Worm (Caenorhabditis elegans) whole organism, L4 larva: ENCODE results near the gene npr-28.

ENCODE experiments used
- D1046.2 ChIP-seq: fragments of 200-800 bp; sonication (Bioruptor generic); IDR thresholded peaks from 2 replicates; pipeline ENCODE4 v1.3.6; 2022; ENCODE audit warnings: missing genetic modification characterization, missing compliant biosample characterization
- F26F4.8 ChIP-seq: fragments of 200-800 bp; sonication (Bioruptor generic); conservative IDR thresholded peaks from 2 replicates; pipeline ENCODE4 v1.3.6; 2022; ENCODE audit warnings: missing genetic modification characterization, missing compliant biosample characterization
- F37D6.2 ChIP-seq: sonication (generic microtip); optimal IDR thresholded peaks from 2 replicates; lab custom pipeline; 2016; ENCODE audit warnings: mild to moderate bottlenecking, missing genetic modification characterization, missing compliant biosample characterization
- T26A8.4 ChIP-seq: fragments of 200-800 bp; sonication (Bioruptor generic); IDR thresholded peaks from 2 replicates; pipeline ENCODE4 v1.3.6; 2022; ENCODE audit warnings: missing genetic modification characterization, missing compliant biosample characterization
- ZK337.2 ChIP-seq: fragments of 200-800 bp; sonication (Bioruptor generic); IDR thresholded peaks from 2 replicates; pipeline ENCODE4 v1.3.6; 2022; ENCODE audit warnings: missing genetic modification reagents, missing genetic modification characterization, missing compliant biosample characterization
- ceh-20 ChIP-seq: fragments of 200-800 bp; sonication (Bioruptor generic); IDR thresholded peaks from 2 replicates; pipeline ENCODE4 v1.3.6; 2022; ENCODE audit warnings: missing genetic modification reagents, missing genetic modification characterization, missing compliant biosample characterization
- ceh-62 ChIP-seq: sonication (generic microtip); optimal IDR thresholded peaks from 2 replicates; lab custom pipeline; 2017; ENCODE audit warnings: missing biosample characterization, missing genetic modification characterization
- daf-12 ChIP-seq: fragments of 150-350 bp; optimal IDR thresholded peaks from 2 replicates; lab custom pipeline; 2014; ENCODE audit warnings: missing biosample characterization, missing genetic modification reagents, missing genetic modification characterization
- daf-16 ChIP-seq, 3 experiments: sonication (generic microtip); optimal IDR thresholded peaks; 2 replicates each; lab custom pipeline; 2016 to 2017; ENCODE audit warnings: missing genetic modification characterization in 3 of 3, missing genetic modification reagents in 3 of 3, mild to moderate bottlenecking in 2 of 3, missing compliant biosample characterization in 2 of 3, missing biosample characterization in 1 of 3, moderate library complexity in 1 of 3
- daf-8 ChIP-seq: fragments of 200-800 bp; sonication (Bioruptor generic); IDR thresholded peaks from 2 replicates; pipeline ENCODE4 v1.3.6; 2022; ENCODE audit warnings: missing genetic modification characterization, missing compliant biosample characterization
- dpl-1 ChIP-seq: fragments of 150-350 bp; optimal IDR thresholded peaks from 2 replicates; lab custom pipeline; 2014; ENCODE audit warnings: missing biosample characterization, missing genetic modification reagents, missing genetic modification characterization
- duxl-1 ChIP-seq: sonication (generic microtip); optimal IDR thresholded peaks from 2 replicates; lab custom pipeline; 2016; ENCODE audit warnings: mild to moderate bottlenecking, missing genetic modification characterization, moderate library complexity, missing compliant biosample characterization; ENCODE audit not compliant: poor library complexity
- dve-1 ChIP-seq: sonication (generic microtip); optimal IDR thresholded peaks from 2 replicates; lab custom pipeline; 2017; ENCODE audit warnings: antibody characterized with exemption, mild to moderate bottlenecking, missing genetic modification characterization, missing compliant biosample characterization; ENCODE audit not compliant: insufficient read depth
- egl-43 ChIP-seq: fragments of 200-800 bp; sonication (Bioruptor generic); IDR thresholded peaks from 2 replicates; pipeline ENCODE4 v1.3.6; 2022; ENCODE audit warnings: missing genetic modification reagents, missing genetic modification characterization, missing compliant biosample characterization
- hlh-11 ChIP-seq: fragments of 200-800 bp; sonication (Bioruptor generic); optimal IDR thresholded peaks from 2 replicates; lab custom pipeline; 2018; ENCODE audit warnings: mild to moderate bottlenecking, missing genetic modification characterization, missing compliant biosample characterization
- hmg-1.1 ChIP-seq: fragments of 200-800 bp; sonication (Bioruptor generic); IDR thresholded peaks from 2 replicates; pipeline ENCODE4 v1.3.6; 2022; ENCODE audit warnings: missing genetic modification reagents, missing genetic modification characterization, missing compliant biosample characterization
- lin-13 ChIP-seq: fragments of 150-350 bp; optimal IDR thresholded peaks from 2 replicates; lab custom pipeline; 2014; ENCODE audit warnings: missing biosample characterization, missing genetic modification reagents, missing genetic modification characterization
- lsy-2 ChIP-seq, 2 experiments: fragments of 150-350 bp in 1 of 2; sonication (generic microtip) in 1 of 2; optimal IDR thresholded peaks; 2 replicates each; lab custom pipeline; 2014 to 2017; ENCODE audit warnings: missing biosample characterization in 2 of 2, missing genetic modification characterization in 2 of 2
- madf-5 ChIP-seq, 2 experiments: fragments of 200-800 bp; sonication (Bioruptor generic); IDR thresholded peaks; 2 replicates each; pipeline ENCODE4 v1.3.6; 2022; ENCODE audit warnings: missing compliant biosample characterization in 2 of 2, missing genetic modification characterization in 2 of 2
- madf-9 ChIP-seq: fragments of 200-800 bp; sonication (Bioruptor generic); conservative IDR thresholded peaks from 2 replicates; pipeline ENCODE4 v1.3.6; 2022; ENCODE audit warnings: missing genetic modification reagents, missing genetic modification characterization, missing compliant biosample characterization
- mdt-29 ChIP-seq: fragments of 200-800 bp; sonication (Bioruptor generic); IDR thresholded peaks from 2 replicates; pipeline ENCODE4 v1.3.6; 2022; ENCODE audit warnings: missing genetic modification reagents, missing genetic modification characterization, missing compliant biosample characterization
- nhr-10 ChIP-seq: fragments of 150-350 bp; optimal IDR thresholded peaks from 2 replicates; lab custom pipeline; 2014; ENCODE audit warnings: missing biosample characterization, missing genetic modification characterization
- nhr-11 ChIP-seq: fragments of 150-350 bp; optimal IDR thresholded peaks from 2 replicates; lab custom pipeline; 2014; ENCODE audit warnings: missing biosample characterization, missing genetic modification characterization
- nhr-111 ChIP-seq: fragments of 200-800 bp; sonication (Bioruptor generic); optimal IDR thresholded peaks from 2 replicates; lab custom pipeline; 2018; ENCODE audit warnings: mild to moderate bottlenecking, missing genetic modification characterization, missing compliant biosample characterization
- nhr-25 ChIP-seq: sonication (generic microtip); optimal IDR thresholded peaks from 2 replicates; lab custom pipeline; 2017; ENCODE audit warnings: missing genetic modification characterization, mild to moderate bottlenecking, missing compliant biosample characterization, antibody characterized with exemption, moderate library complexity, borderline replicate concordance; ENCODE audit not compliant: insufficient read depth
- nhr-28 ChIP-seq: fragments of 150-350 bp; optimal IDR thresholded peaks from 2 replicates; lab custom pipeline; 2014; ENCODE audit warnings: missing biosample characterization, missing genetic modification characterization
- nhr-48 ChIP-seq: sonication (generic microtip); optimal IDR thresholded peaks from 2 replicates; lab custom pipeline; 2016; ENCODE audit warnings: mild to moderate bottlenecking, missing genetic modification characterization, missing compliant biosample characterization
- nhr-6 ChIP-seq: fragments of 150-350 bp; optimal IDR thresholded peaks from 2 replicates; lab custom pipeline; 2014; ENCODE audit warnings: missing biosample characterization, missing genetic modification characterization
- nhr-76 ChIP-seq: fragments of 150-350 bp; optimal IDR thresholded peaks from 2 replicates; lab custom pipeline; 2014; ENCODE audit warnings: missing biosample characterization, missing genetic modification characterization
- nhr-77 ChIP-seq: fragments of 150-350 bp; optimal IDR thresholded peaks from 2 replicates; lab custom pipeline; 2014; ENCODE audit warnings: missing biosample characterization, missing genetic modification characterization
- pqm-1 ChIP-seq: sonication (generic microtip); optimal IDR thresholded peaks from 2 replicates; lab custom pipeline; 2017; ENCODE audit warnings: missing biosample characterization, missing genetic modification characterization
- saeg-2 ChIP-seq: fragments of 200-800 bp; sonication (Bioruptor generic); IDR thresholded peaks from 2 replicates; pipeline ENCODE4 v1.3.6; 2022; ENCODE audit warnings: missing genetic modification reagents, missing genetic modification characterization, missing compliant biosample characterization
- skn-1 ChIP-seq: fragments of 150-350 bp; optimal IDR thresholded peaks from 2 replicates; lab custom pipeline; 2014; ENCODE audit warnings: missing biosample characterization, missing genetic modification characterization
- spr-3 ChIP-seq: fragments of 200-800 bp; sonication (Bioruptor generic); optimal IDR thresholded peaks from 2 replicates; lab custom pipeline; 2018; ENCODE audit warnings: mild to moderate bottlenecking, missing genetic modification characterization, missing compliant biosample characterization
- tag-97 ChIP-seq: fragments of 200-800 bp; sonication (Bioruptor generic); IDR thresholded peaks from 2 replicates; pipeline ENCODE4 v1.3.6; 2022; ENCODE audit warnings: missing genetic modification characterization, missing compliant biosample characterization
- unc-39 ChIP-seq: sonication (generic microtip); optimal IDR thresholded peaks from 2 replicates; lab custom pipeline; 2017; ENCODE audit warnings: missing biosample characterization, missing genetic modification characterization
- unc-62 ChIP-seq, 3 experiments: fragments of 150-350 bp in 1 of 3; sonication (generic microtip); optimal IDR thresholded peaks in 2 of 3; peaks in 1 of 3; 1 replicate in 1 of 3; 2 replicates in 2 of 3; lab custom pipeline; 2014 to 2017; ENCODE audit warnings: missing biosample characterization in 3 of 3, missing genetic modification characterization in 3 of 3, missing genetic modification reagents in 3 of 3, missing genotype in 1 of 3
- vab-7 ChIP-seq: fragments of 200-800 bp; sonication (Bioruptor generic); IDR thresholded peaks from 2 replicates; pipeline ENCODE4 v1.3.6; 2022; ENCODE audit warnings: missing genetic modification reagents, missing genetic modification characterization, missing compliant biosample characterization
- ztf-11 ChIP-seq: fragments of 150-350 bp; optimal IDR thresholded peaks from 2 replicates; lab custom pipeline; 2014; ENCODE audit warnings: missing biosample characterization, missing genetic modification characterization

Gene npr-28

ce11 chrX:8355350-8355749, 4.5 kb upstream of the npr-28 start (continued):
- peak; percentile 54 for TF ChIP-seq nhr-77 (tag; lab: Kevin White, UChicago)
- TF ChIP-seq nhr-76 (tag; lab: Kevin White, UChicago): no peak
- TF ChIP-seq lin-13: no peak
- TF ChIP-seq dpl-1: no peak
- no peak for TF ChIP-seq daf-16 (GFP tag; optimal IDR thresholded peaks at IDR 0.05; lab: Kevin White, UChicago)
- TF ChIP-seq daf-16 (tag; optimal IDR thresholded peaks at IDR 0.05; lab: Kevin White, UChicago): peak; percentile 89
- no peak for TF ChIP-seq skn-1 (tag; lab: Kevin White, UChicago)
- no peak for TF ChIP-seq D1046.2
- TF ChIP-seq hmg-1.1 (GFP tag; lab: Robert Waterston, UW): no peak
- TF ChIP-seq, all 104 proteins: peak for 13

ce11 chrX:8354284-8354784, 3.5 kb upstream of the npr-28 start:
- TF ChIP-seq mdt-29 (GFP tag; lab: Robert Waterston, UW) (no peak), nhr-25 (tag; lab: Kevin White, UChicago) (no peak), F37D6.2 (tag; lab: Kevin White, UChicago) (no peak), D1046.2 (no peak), vab-7 (GFP tag; lab: Robert Waterston, UW) (no peak), T26A8.4 (GFP tag; lab: Robert Waterston, UW) (no peak), madf-5 (GFP tag; IDR thresholded peaks at IDR 0.05; lab: Robert Waterston, UW) (no peak), unc-39 (tag; lab: Kevin White, UChicago) (no peak), unc-62 (GFP tag; optimal IDR thresholded peaks at IDR 0.05 in 1 of 2; lab: Kevin White, UChicago) (no peak), unc-62 (tag; optimal IDR thresholded peaks at IDR 0.05; lab: Kevin White, UChicago) (no peak), egl-43 (GFP tag; lab: Robert Waterston, UW) (no peak)

- TF ChIP-seq ZK337.2 (GFP tag; lab: Robert Waterston, UW) (no peak), pqm-1 (peak; percentile 33), dve-1 (tag; lab: Kevin White, UChicago) (peak; percentile 32)
- TF ChIP-seq, all 104 proteins: peak for 2
Measured at ce11 chrX:8346248-8346647, 4.6 kb downstream of the npr-28 start, which contains the start of gene drd-5. TSS of gene drd-5 (minus strand) at chrX:8346348.

ce11 chrX:8341675-8342074, 9.2 kb downstream of the npr-28 start, which contains the start of gene F55E10.1:
TSS of gene F55E10.1 (plus strand) at chrX:8341975.
- TF ChIP-seq nhr-11 (tag; lab: Kevin White, UChicago): no peak
- TF ChIP-seq nhr-6 (tag; lab: Kevin White, UChicago): no peak
- no peak for TF ChIP-seq saeg-2
- TF ChIP-seq spr-3 (GFP tag; lab: Kevin White, UChicago): no peak
- no peak for TF ChIP-seq T26A8.4 (GFP tag; lab: Robert Waterston, UW)
- no peak for TF ChIP-seq F37D6.2 (tag; lab: Kevin White, UChicago)
- no peak for TF ChIP-seq vab-7 (GFP tag; lab: Robert Waterston, UW)
- no peak for TF ChIP-seq daf-8
- TF ChIP-seq ZK337.2 (GFP tag; lab: Robert Waterston, UW): no peak
- no peak for TF ChIP-seq nhr-48 (tag; lab: Kevin White, UChicago)
- no peak for TF ChIP-seq tag-97
- TF ChIP-seq madf-9 (GFP tag; lab: Robert Waterston, UW): no peak
- no peak for TF ChIP-seq nhr-10
- TF ChIP-seq, all 104 proteins: peak for 0

- TF ChIP-seq skn-1 (tag; lab: Kevin White, UChicago): no peak
- TF ChIP-seq F26F4.8: no peak
- no peak for TF ChIP-seq unc-39 (tag; lab: Kevin White, UChicago)
- no peak for TF ChIP-seq lsy-2 (tag; optimal IDR thresholded peaks at IDR 0.05; lab: Kevin White, UChicago)
- TF ChIP-seq mdt-29 (GFP tag; lab: Robert Waterston, UW): no peak
- no peak for TF ChIP-seq duxl-1
- TF ChIP-seq ztf-11 (tag; lab: Kevin White, UChicago): no peak
- TF ChIP-seq ceh-62: no peak
- no peak for TF ChIP-seq nhr-28 (tag; lab: Kevin White, UChicago)
- no peak for TF ChIP-seq daf-12 (tag; lab: Kevin White, UChicago)
- TF ChIP-seq hlh-11: no peak
- no peak for TF ChIP-seq nhr-111 (GFP tag; lab: Kevin White, UChicago)
- no peak for TF ChIP-seq ceh-20 (GFP tag; lab: Robert Waterston, UW)
Measured at ce11 chrX:8340393-8340792, 10.5 kb downstream of the npr-28 start, which contains the start of gene F55E10.2. TSS of gene F55E10.2 (plus strand) at chrX:8340693.
